Fruit fly (Drosophila melanogaster) whole organism, embryonic: ENCODE data around the gene Cpr11B.
A peak's percentile ranks its signal among the peaks of the same experiment; 100 is the strongest.

Source experiments
- CG10274 ChIP-seq: fragments of 200-800 bp; sonication (Bioruptor generic); optimal IDR thresholded peaks from 3 replicates; lab custom pipeline; 2017; ENCODE audit warnings: missing biosample characterization, mild to moderate bottlenecking, missing genetic modification characterization
- CG10321 ChIP-seq: fragments of 200-800 bp; sonication (Bioruptor generic); IDR thresholded peaks from 2 replicates; pipeline ENCODE4 v1.3.6; 2022; ENCODE audit warnings: missing biosample characterization, missing genetic modification characterization
- CG10462 ChIP-seq: fragments of 200-800 bp; sonication (Bioruptor generic); optimal IDR thresholded peaks from 2 replicates; lab custom pipeline; 2016; ENCODE audit warnings: missing biosample characterization, missing genetic modification characterization
- CG10565 ChIP-seq: fragments of 200-800 bp; sonication (Bioruptor generic); optimal IDR thresholded peaks from 3 replicates; lab custom pipeline; 2016; ENCODE audit warnings: missing biosample characterization, mild to moderate bottlenecking, missing genetic modification characterization
- CG10654 ChIP-seq: fragments of 200-800 bp; sonication (Bioruptor generic); optimal IDR thresholded peaks from 2 replicates; lab custom pipeline; 2016; ENCODE audit warnings: missing biosample characterization, missing genetic modification characterization
- CG12071 ChIP-seq: fragments of 200-800 bp; sonication (Bioruptor generic); optimal IDR thresholded peaks from 3 replicates; lab custom pipeline; 2018; ENCODE audit warnings: missing biosample characterization, mild to moderate bottlenecking, missing genetic modification characterization
- CG12104 ChIP-seq: fragments of 200-800 bp; sonication (Bioruptor generic); optimal IDR thresholded peaks from 3 replicates; lab custom pipeline; 2016; ENCODE audit warnings: missing biosample characterization, missing genetic modification characterization
- CG12659 ChIP-seq: fragments of 200-800 bp; sonication (Bioruptor generic); optimal IDR thresholded peaks from 3 replicates; lab custom pipeline; 2017; ENCODE audit warnings: mild to moderate bottlenecking, missing biosample characterization, missing genetic modification reagents, missing genetic modification characterization
- CG13296 ChIP-seq: fragments of 200-800 bp; sonication (Bioruptor generic); optimal IDR thresholded peaks from 3 replicates; lab custom pipeline; 2018; ENCODE audit warnings: missing biosample characterization, mild to moderate bottlenecking, missing genetic modification characterization
- CG1529 ChIP-seq: fragments of 200-800 bp; sonication (Bioruptor generic); optimal IDR thresholded peaks from 3 replicates; lab custom pipeline; 2018; ENCODE audit warnings: missing biosample characterization, missing genetic modification characterization
- CG16863 ChIP-seq: fragments of 200-800 bp; sonication (Bioruptor generic); optimal IDR thresholded peaks from 3 replicates; lab custom pipeline; 2016; ENCODE audit warnings: missing biosample characterization, missing genetic modification characterization
- CG17186 ChIP-seq: fragments of 200-800 bp; sonication (Bioruptor generic); optimal IDR thresholded peaks from 3 replicates; lab custom pipeline; 2017; ENCODE audit warnings: missing biosample characterization, missing genetic modification reagents, missing genetic modification characterization
- CG17829 ChIP-seq: fragments of 200-800 bp; optimal IDR thresholded peaks from 2 replicates; lab custom pipeline; 2019; ENCODE audit warnings: missing biosample characterization, mild to moderate bottlenecking, missing genetic modification characterization, moderate library complexity
- CG18476 ChIP-seq: fragments of 200-800 bp; sonication (Bioruptor generic); optimal IDR thresholded peaks from 2 replicates; lab custom pipeline; 2016; ENCODE audit warnings: missing biosample characterization, mild to moderate bottlenecking, missing genetic modification characterization
- CG30020 ChIP-seq: fragments of 200-800 bp; optimal IDR thresholded peaks from 2 replicates; lab custom pipeline; 2019; ENCODE audit warnings: missing biosample characterization, mild to moderate bottlenecking, missing genetic modification characterization, moderate library complexity
- CG3726 ChIP-seq: fragments of 200-800 bp; sonication (Bioruptor generic); IDR thresholded peaks from 3 replicates; pipeline ENCODE4, ENCODE4 v1.3.6; 2022; ENCODE audit warnings: missing biosample characterization, missing genetic modification characterization
- CG3838 ChIP-seq: fragments of 200-800 bp; sonication (Bioruptor generic); optimal IDR thresholded peaks from 3 replicates; lab custom pipeline; 2016; ENCODE audit warnings: missing biosample characterization, missing genetic modification characterization
- CG43689 ChIP-seq: fragments of 200-800 bp; sonication (Bioruptor generic); IDR thresholded peaks from 2 replicates; pipeline ENCODE4 v1.3.6; 2022; ENCODE audit warnings: missing biosample characterization, missing genetic modification characterization
- CG4424 ChIP-seq: fragments of 200-800 bp; sonication (Bioruptor generic); optimal IDR thresholded peaks from 3 replicates; lab custom pipeline; 2016; ENCODE audit warnings: missing biosample characterization, missing genetic modification characterization
- CG4854 ChIP-seq: fragments of 200-800 bp; sonication (Bioruptor generic); optimal IDR thresholded peaks from 2 replicates; lab custom pipeline; 2016; ENCODE audit warnings: missing biosample characterization, missing genetic modification characterization, inconsistent platforms
- CG6854 ChIP-seq: fragments of 200-800 bp; sonication (Bioruptor generic); optimal IDR thresholded peaks from 3 replicates; lab custom pipeline; 2017; ENCODE audit warnings: missing biosample characterization, mild to moderate bottlenecking, missing genetic modification characterization
- CG8359 ChIP-seq: fragments of 200-800 bp; sonication (Bioruptor generic); optimal IDR thresholded peaks from 2 replicates; lab custom pipeline; 2017; ENCODE audit warnings: missing biosample characterization, mild to moderate bottlenecking, missing genetic modification characterization, borderline replicate concordance
- CG9876 ChIP-seq: fragments of 200-800 bp; sonication (Bioruptor generic); optimal IDR thresholded peaks from 2 replicates; lab custom pipeline; 2016; ENCODE audit warnings: missing biosample characterization, missing genetic modification characterization
- CrebB ChIP-seq: fragments of 200-800 bp; sonication (Bioruptor generic); optimal IDR thresholded peaks from 3 replicates; lab custom pipeline; 2018; ENCODE audit warnings: missing biosample characterization, mild to moderate bottlenecking, missing genetic modification characterization
- Dbx ChIP-seq: fragments of 200-800 bp; sonication (Bioruptor generic); IDR thresholded peaks from 3 replicates; pipeline ENCODE4 v1.3.6; 2022; ENCODE audit warnings: missing biosample characterization, missing genetic modification characterization
- Dek ChIP-seq: fragments of 200-800 bp; sonication (Bioruptor generic); optimal IDR thresholded peaks from 3 replicates; lab custom pipeline; 2019; ENCODE audit warnings: missing biosample characterization, mild to moderate bottlenecking, missing genetic modification characterization, moderate library complexity
- Dll ChIP-seq: fragments of 200-800 bp; sonication (Bioruptor generic); IDR thresholded peaks from 4 replicates; pipeline ENCODE4 v1.3.6; 2022; ENCODE audit warnings: missing biosample characterization, missing genetic modification characterization; ENCODE audit not compliant: partially characterized antibody
- Eip74EF ChIP-seq, 2 experiments: fragments of 200-800 bp in 1 of 2; fragments of >200 bp in 1 of 2; sonication (Bioruptor generic) in 1 of 2; optimal IDR thresholded peaks; 2 replicates each; lab custom pipeline; 2017 to 2019; ENCODE audit warnings: missing biosample characterization in 2 of 2, missing genetic modification characterization in 2 of 2, mild to moderate bottlenecking in 1 of 2, moderate library complexity in 1 of 2
- Ets65A ChIP-seq: fragments of 200-800 bp; sonication (Bioruptor generic); peaks from one replicate; lab custom pipeline; 2016; ENCODE audit warnings: missing biosample characterization, missing genetic modification characterization
- Fer1 ChIP-seq: fragments of 200-800 bp; sonication (Bioruptor generic); optimal IDR thresholded peaks from 2 replicates; lab custom pipeline; 2017; ENCODE audit warnings: missing biosample characterization, mild to moderate bottlenecking, missing genetic modification characterization
- Fer2 ChIP-seq: fragments of 200-800 bp; sonication (Bioruptor generic); optimal IDR thresholded peaks from 2 replicates; lab custom pipeline; 2018; ENCODE audit warnings: missing biosample characterization, mild to moderate bottlenecking, missing genetic modification characterization, moderate library complexity
- Hmr ChIP-seq: fragments of 200-800 bp; sonication (Bioruptor generic); optimal IDR thresholded peaks from 3 replicates; lab custom pipeline; 2017; ENCODE audit warnings: mild to moderate bottlenecking, missing biosample characterization, missing genetic modification reagents, missing genetic modification characterization
- Hmx ChIP-seq: fragments of 200-800 bp; sonication (Bioruptor generic); optimal IDR thresholded peaks from 2 replicates; lab custom pipeline; 2016; ENCODE audit warnings: missing biosample characterization, missing genetic modification characterization
- Kr ChIP-seq: fragments of 200-800 bp; sonication (Bioruptor generic); optimal IDR thresholded peaks from 2 replicates; lab custom pipeline; 2017; ENCODE audit warnings: missing biosample characterization, mild to moderate bottlenecking, missing genetic modification characterization
- MESR4 ChIP-seq: fragments of 200-800 bp; sonication (Bioruptor generic); optimal IDR thresholded peaks from 2 replicates; lab custom pipeline; 2018; ENCODE audit warnings: missing biosample characterization, mild to moderate bottlenecking, missing genetic modification characterization, moderate library complexity
- Ptx1 ChIP-seq: fragments of 200-800 bp; sonication (Bioruptor generic); IDR thresholded peaks from 2 replicates; pipeline ENCODE4 v1.3.6; 2022; ENCODE audit warnings: missing biosample characterization, missing genetic modification characterization
- Ravus ChIP-seq: fragments of 200-800 bp; sonication (Bioruptor generic); IDR thresholded peaks from 2 replicates; pipeline ENCODE4 v1.3.6; 2022; ENCODE audit warnings: missing biosample characterization, missing genetic modification characterization
- Vsx1 ChIP-seq: fragments of 200-800 bp; sonication (Bioruptor generic); optimal IDR thresholded peaks from 2 replicates; lab custom pipeline; 2017; ENCODE audit warnings: missing biosample characterization, mild to moderate bottlenecking, missing genetic modification characterization, missing genetic modification reagents
- cato ChIP-seq: fragments of 200-800 bp; sonication (Bioruptor generic); optimal IDR thresholded peaks from 2 replicates; lab custom pipeline; 2016; ENCODE audit warnings: missing biosample characterization, missing genetic modification characterization, borderline replicate concordance
- chn ChIP-seq: fragments of 200-800 bp; sonication (Bioruptor generic); optimal IDR thresholded peaks from 2 replicates; lab custom pipeline; 2016; ENCODE audit warnings: missing biosample characterization, missing genetic modification characterization
- ewg ChIP-seq: fragments of 200-800 bp; sonication (Bioruptor generic); optimal IDR thresholded peaks from 3 replicates; lab custom pipeline; 2017; ENCODE audit warnings: mild to moderate bottlenecking, missing biosample characterization, missing genetic modification reagents, missing genetic modification characterization
- fd96Cb ChIP-seq: fragments of 200-800 bp; sonication (Bioruptor generic); optimal IDR thresholded peaks from 2 replicates; lab custom pipeline; 2018; ENCODE audit warnings: missing biosample characterization, mild to moderate bottlenecking, missing genetic modification characterization, moderate library complexity
- grn ChIP-seq: fragments of 200-800 bp; sonication (Bioruptor generic); optimal IDR thresholded peaks from 3 replicates; lab custom pipeline; 2017; ENCODE audit warnings: missing biosample characterization, missing genetic modification characterization
- her ChIP-seq: fragments of 200-800 bp; sonication (Bioruptor generic); optimal IDR thresholded peaks from 2 replicates; lab custom pipeline; 2016; ENCODE audit warnings: missing biosample characterization, missing genetic modification characterization
- salm ChIP-seq: fragments of 200-800 bp; sonication (Bioruptor generic); optimal IDR thresholded peaks from 2 replicates; lab custom pipeline; 2018; ENCODE audit warnings: missing biosample characterization, mild to moderate bottlenecking, missing genetic modification characterization
- sens-2 ChIP-seq: fragments of 200-800 bp; sonication (Bioruptor generic); IDR thresholded peaks from 2 replicates; pipeline ENCODE4 v1.3.6; 2022; ENCODE audit warnings: missing biosample characterization, missing genetic modification characterization
- sug ChIP-seq: fragments of 200-800 bp; optimal IDR thresholded peaks from 2 replicates; lab custom pipeline; 2019; ENCODE audit warnings: missing biosample characterization, mild to moderate bottlenecking, missing genetic modification characterization, moderate library complexity
- tgo ChIP-seq: fragments of 200-800 bp; sonication (Bioruptor generic); IDR thresholded peaks from 3 replicates; pipeline ENCODE4 v1.3.6; 2022; ENCODE audit warnings: missing biosample characterization, missing genetic modification characterization
- zen2 ChIP-seq: fragments of 200-800 bp; sonication (Bioruptor generic); IDR thresholded peaks from 3 replicates; pipeline ENCODE4 v1.3.6; 2022; ENCODE audit warnings: missing biosample characterization, missing genetic modification characterization; ENCODE audit not compliant: partially characterized antibody

Gene Cpr11B

dm6 chrX:12595100-12595609 lies 42.2 kb downstream of the Cpr11B start (continued):
- TF ChIP-seq Hmx (GFP tag; lab: Kevin White, UChicago) (no peak), CG17186 (GFP tag; lab: Kevin White, UChicago) (no peak), chn (GFP tag; lab: Kevin White, UChicago) (no peak), CG3838 (no peak), CG10274 (no peak), MESR4 (GFP tag; lab: Kevin White, UChicago) (peak; percentile 78), tgo (no peak), CG3726 (no peak), CG43689 (GFP tag; lab: Robert Waterston, UW) (no peak), CG10462 (GFP tag; lab: Kevin White, UChicago) (no peak), CG10321 (no peak), CG12071 (GFP tag; lab: Kevin White, UChicago) (no peak), zen2 (no peak), CG13296 (no peak)

DNA sequence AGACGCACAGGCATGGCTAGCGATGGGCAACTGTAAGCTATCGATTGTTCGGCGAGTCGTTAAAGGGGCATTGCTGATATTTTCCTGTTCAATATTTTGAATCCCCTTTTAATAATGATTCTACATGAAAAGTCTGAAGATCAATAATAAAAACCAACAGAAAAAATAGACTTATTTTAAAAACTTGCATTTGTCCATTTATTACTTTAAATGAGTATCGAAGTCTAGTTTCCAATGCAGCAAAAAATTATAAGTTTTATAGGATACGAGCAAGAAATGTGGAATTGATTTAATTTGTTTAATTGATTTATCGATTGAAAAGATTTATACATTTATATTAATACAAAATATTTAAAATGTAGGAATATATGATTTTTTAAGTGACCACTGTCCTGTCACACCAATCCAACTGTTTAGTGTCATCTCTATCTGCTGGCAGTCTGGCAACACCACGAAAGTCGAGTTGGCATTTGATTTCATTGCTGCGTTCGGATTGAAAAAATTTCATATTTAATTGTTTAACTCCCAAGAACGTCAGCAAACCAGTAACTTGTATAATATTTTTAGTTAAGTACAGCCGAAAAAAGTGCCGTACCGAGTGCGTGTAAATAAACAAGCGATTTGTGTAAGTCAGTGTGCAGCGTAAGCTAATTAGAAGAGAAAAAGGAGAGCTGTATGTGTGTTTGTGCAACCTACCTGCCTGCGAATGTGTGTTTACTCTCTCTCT lies 42.8 kb downstream of the Cpr11B start, which contains the start of the genes CG1824 and Sec16:
TSS of gene CG1824 (minus strand) at position 15 of the 727 bp plus-strand sequence.
TSS of gene Sec16 (plus strand) at position 438 of the 727 bp plus-strand sequence.
- TF ChIP-seq Ravus (GFP tag; lab: Robert Waterston, UW) (no peak), sens-2 (GFP tag; lab: Robert Waterston, UW) (no peak), CG9876 (GFP tag; lab: Kevin White, UChicago) (no peak), Eip74EF (GFP tag; optimal IDR thresholded peaks at IDR 0.05; lab: Kevin White, UChicago) (no peak), CG16863 (GFP tag; lab: Kevin White, UChicago) (no peak), Ptx1 (GFP tag; lab: Robert Waterston, UW) (0 out of 2 replicates have a peak, but pooled peaks have one; percentile 36), CG4854 (no peak), CG12659 (GFP tag; lab: Kevin White, UChicago) (peak; percentile 45), fd96Cb (peak; percentile 23), CG4424 (GFP tag; lab: Kevin White, UChicago) (peak; percentile 56), Ets65A (peak; percentile 73), Fer2 (tag; lab: Kevin White, UChicago) (peak; percentile 19), salm (tag; lab: Kevin White, UChicago) (no peak), CG10654 (GFP tag; lab: Kevin White, UChicago) (peak; percentile 18), CG30020 (tag; lab: Kevin White, UChicago) (peak; percentile 52), CG8359 (GFP tag; lab: Kevin White, UChicago) (no peak), sug (tag; lab: Kevin White, UChicago) (peak; percentile 69), CG18476 (peak; percentile 28), CG17829 (tag; lab: Kevin White, UChicago) (peak; percentile 41), cato (peak; percentile 22), CG1529 (GFP tag; lab: Kevin White, UChicago) (no peak), Dek (tag; lab: Kevin White, UChicago) (peak; percentile 35), CG12104 (GFP tag; lab: Kevin White, UChicago) (peak; percentile 45), Kr (GFP tag; lab: Kevin White, UChicago) (no peak), Dll (GFP tag; lab: Robert Waterston, UW) (peak; percentile 55; the same call in 2 of the 4 replicates), Dbx (GFP tag; lab: Robert Waterston, UW) (peak; percentile 33; the same call in 1 of the 3 replicates), Fer1 (no peak), grn (GFP tag; lab: Kevin White, UChicago) (no peak), CG6854 (GFP tag; lab: Kevin White, UChicago) (no peak), ewg (GFP tag; lab: Kevin White, UChicago) (peak; percentile 42), Vsx1 (peak; percentile 94), CG43689 (GFP tag; lab: Robert Waterston, UW) (no peak), Hmr (peak; percentile 5), CG10565 (no peak), her (no peak), CrebB (tag; lab: Kevin White, UChicago) (no peak)
